Fruit fly (Drosophila melanogaster): ENCODE data around the gene CG7824.

Gene CG7824

DNA sequence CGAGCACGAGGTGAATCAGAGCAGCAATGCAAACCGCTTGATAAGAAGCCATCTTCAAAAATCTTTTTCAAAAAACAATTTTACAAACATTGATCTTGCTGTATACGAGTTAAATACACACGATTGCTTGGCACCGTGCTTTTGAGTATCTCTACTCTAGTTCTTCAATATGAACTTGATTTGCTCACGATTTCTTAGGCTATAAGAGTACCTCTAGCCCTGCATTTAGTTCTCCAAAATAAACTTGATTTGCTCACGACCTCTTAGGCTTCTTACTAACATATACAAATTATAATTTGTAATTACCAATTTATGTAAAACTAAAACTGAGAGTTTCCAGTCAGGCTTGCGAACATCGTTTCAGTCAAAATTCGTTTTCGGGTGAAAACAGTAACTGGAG is 22.5 kb downstream of the CG7824 start, which contains the start of gene CG42592:
Gene CG42592, minus strand, starts transcription at position 101 of the 400 bp plus-strand sequence.
- TF ChIP-seq topi (GFP tag; optimal IDR thresholded peaks at IDR 0.05) (no peak), fd59A (GFP tag; optimal IDR thresholded peaks at IDR 0.05) (no peak), acj6 (GFP tag; optimal IDR thresholded peaks at IDR 0.05) (no peak), CG32006 (GFP tag; optimal IDR thresholded peaks at IDR 0.05) (no peak), ss (GFP tag; optimal IDR thresholded peaks at IDR 0.05) (no peak), net (GFP tag; optimal IDR thresholded peaks at IDR 0.05) (no peak), Sox15 (GFP tag; optimal IDR thresholded peaks at IDR 0.05) (no peak)

DNA sequence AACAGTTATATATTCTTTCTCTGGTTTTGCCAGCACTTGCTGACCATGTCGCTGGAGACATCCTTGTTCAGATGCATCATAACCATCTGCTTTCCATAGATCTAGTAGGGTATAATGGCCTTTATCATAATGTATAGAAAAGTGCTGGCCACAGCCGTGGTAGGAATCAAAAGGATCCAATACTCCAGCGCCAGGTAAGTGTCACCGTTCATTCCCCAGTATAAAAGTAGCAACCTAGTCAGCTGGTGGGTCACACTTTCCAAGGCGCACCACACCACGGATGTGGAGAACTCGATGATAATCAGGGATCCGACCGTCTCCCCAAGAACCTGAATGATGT is 23.1 kb downstream of the CG7824 start, which contains the start of gene Prtl99C:
Gene Prtl99C, plus strand, starts transcription at position 241 of the 340 bp plus-strand sequence.
- TF ChIP-seq Lpt (GFP tag; optimal IDR thresholded peaks at IDR 0.05) (no peak), Hr4 (GFP tag; optimal IDR thresholded peaks at IDR 0.05) (no peak), CG1621 (tag; optimal IDR thresholded peaks at IDR 0.05) (no peak), fd59A (GFP tag; optimal IDR thresholded peaks at IDR 0.05) (no peak), CG32006 (GFP tag; optimal IDR thresholded peaks at IDR 0.05) (no peak), svp (GFP tag) (no peak), Eip93F (GFP tag; optimal IDR thresholded peaks at IDR 0.05) (no peak), CG9139 (GFP tag; optimal IDR thresholded peaks at IDR 0.05) (no peak), CG11294 (GFP tag; IDR thresholded peaks at IDR 0.05) (no peak), CG16779 (tag; optimal IDR thresholded peaks at IDR 0.05) (no peak), CG8119 (GFP tag; IDR thresholded peaks at IDR 0.05) (no peak), esn (GFP tag; optimal IDR thresholded peaks at IDR 0.05) (no peak), Hr38 (GFP tag; optimal IDR thresholded peaks at IDR 0.05) (no peak), dac (GFP tag; optimal IDR thresholded peaks at IDR 0.05) (no peak)

DNA sequence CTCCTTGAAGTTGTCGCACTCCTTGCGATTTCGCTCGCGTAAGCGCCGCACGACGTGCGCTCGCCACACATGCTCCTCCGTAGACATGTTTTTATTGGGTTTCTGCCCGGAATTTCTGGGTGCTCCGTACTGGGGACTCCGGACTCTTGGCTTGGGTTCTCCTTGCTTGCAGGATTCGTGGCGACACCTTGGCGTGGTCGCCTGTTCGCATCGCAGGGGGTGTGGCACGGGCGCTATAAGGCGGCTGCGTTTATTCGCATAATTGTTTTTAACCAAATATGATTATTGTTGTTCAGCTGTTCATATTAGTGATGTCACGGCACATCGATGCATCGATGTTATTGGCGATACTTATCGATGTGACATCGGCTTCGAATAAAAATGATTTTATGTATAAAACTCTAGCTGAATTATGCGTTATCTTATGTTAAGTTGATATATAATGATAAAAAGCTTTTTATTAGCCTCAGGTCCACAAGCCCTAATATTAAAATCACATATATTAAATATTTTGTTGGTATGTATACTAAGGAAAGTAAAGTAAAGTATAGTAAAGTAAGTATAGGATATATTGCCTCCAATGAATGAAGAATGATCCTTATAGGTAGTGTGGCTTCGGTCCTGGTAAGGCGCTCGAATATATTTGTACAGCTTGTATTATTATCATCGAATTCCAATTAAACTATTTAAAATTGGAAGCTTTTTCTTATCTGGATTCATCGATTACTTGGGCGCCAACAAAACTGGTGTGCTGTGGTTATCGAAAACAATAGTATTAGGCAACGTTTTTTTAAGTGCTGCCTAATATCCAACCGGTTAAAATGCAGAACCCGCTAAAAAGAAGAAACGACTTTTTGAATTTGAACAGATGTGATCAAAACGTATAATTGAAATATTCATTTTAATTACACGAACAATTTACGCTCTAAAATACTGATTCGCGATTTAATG is 23.7 kb downstream of the CG7824 start, which contains the start of gene Atg16:
Gene Atg16, minus strand, starts transcription at position 343 of the 951 bp plus-strand sequence.
- TF ChIP-seq CG1621 (tag; optimal IDR thresholded peaks at IDR 0.05) (peak; percentile 30), fkh (GFP tag; optimal IDR thresholded peaks at IDR 0.05) (no peak), CG16779 (tag; optimal IDR thresholded peaks at IDR 0.05) (no peak), CG3032 (tag; optimal IDR thresholded peaks at IDR 0.05) (no peak), fd85E (GFP tag; optimal IDR thresholded peaks at IDR 0.05) (no peak), CG6854 (GFP tag; optimal IDR thresholded peaks at IDR 0.05) (no peak), Sox14 (GFP tag; optimal IDR thresholded peaks at IDR 0.05) (peak; percentile 1), esn (GFP tag; optimal IDR thresholded peaks at IDR 0.05) (peak; percentile 16), CG10631 (GFP tag; optimal IDR thresholded peaks at IDR 0.05) (peak; percentile 1)

DNA sequence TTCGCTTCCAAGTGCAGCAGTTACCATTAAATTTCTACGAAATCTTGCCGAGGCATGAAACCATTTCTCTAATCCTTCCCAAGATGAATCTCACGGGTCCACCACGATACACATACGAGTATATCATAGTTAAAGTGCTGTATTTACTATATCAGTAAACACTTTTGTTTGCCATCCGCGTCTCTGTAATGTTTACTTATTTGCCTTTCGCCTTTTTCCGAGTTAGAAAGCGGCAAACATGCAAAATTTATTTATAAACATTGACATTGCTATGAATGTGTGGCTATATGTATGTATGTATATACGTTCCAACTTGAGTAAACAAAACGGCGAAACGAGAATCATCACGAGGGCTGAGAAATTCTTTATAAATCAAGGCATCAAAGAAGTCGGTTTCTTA is 27.8 kb downstream of the CG7824 start:
- TF ChIP-seq Eip78C (GFP tag) (peak; percentile 37), net (GFP tag; optimal IDR thresholded peaks at IDR 0.05) (no peak), cyc (GFP tag; optimal IDR thresholded peaks at IDR 0.05) (no peak), fkh (GFP tag; optimal IDR thresholded peaks at IDR 0.05) (peak; percentile 84)

DNA sequence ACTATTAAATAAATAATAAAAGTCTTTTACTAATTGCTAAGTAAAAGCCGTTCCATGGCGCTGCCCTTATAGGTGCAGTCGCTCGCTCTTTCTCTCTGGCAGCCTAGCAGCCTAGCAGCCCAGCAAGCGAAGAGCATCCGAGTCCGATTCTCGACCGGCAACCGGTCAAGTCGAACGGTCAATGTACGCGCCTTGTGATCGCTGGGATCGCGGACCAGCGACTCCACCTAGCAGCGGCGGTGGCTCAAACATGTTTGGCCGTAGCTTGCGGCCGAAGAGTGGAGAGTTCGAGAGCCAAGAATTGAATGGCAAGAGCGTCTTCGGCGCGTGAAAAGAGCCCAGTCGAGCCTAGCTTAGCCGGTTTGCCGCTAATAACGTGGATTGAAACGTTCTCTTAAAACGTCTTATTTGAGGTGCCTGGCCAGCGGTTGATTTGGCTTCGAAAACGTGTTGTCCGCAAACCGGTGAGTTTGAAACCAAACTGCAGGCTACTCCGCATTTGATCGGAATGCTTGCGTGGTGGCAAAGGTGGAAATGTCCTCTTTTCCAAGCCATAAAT is 29.4 kb downstream of the CG7824 start:
- TF ChIP-seq net (GFP tag; optimal IDR thresholded peaks at IDR 0.05) (no peak), CG8119 (GFP tag; IDR thresholded peaks at IDR 0.05) (peak; percentile 29; the same call in 1 of the 3 replicates), Eip78C (GFP tag) (peak; percentile 26)
